Worm (Caenorhabditis elegans): ENCODE data around the gene cdh-9.

Gene cdh-9

ce11 chrX:16629168-16629567 is 34.1 kb downstream of the cdh-9 start:
- TF ChIP-seq dao-5 (tag; optimal IDR thresholded peaks at IDR 0.05) (no peak), him-1 (tag; optimal IDR thresholded peaks at IDR 0.05) (no peak), W03F9.2 (tag; optimal IDR thresholded peaks at IDR 0.05) (no peak)

ce11 chrX:16629773-16630172 is 34.7 kb downstream of the cdh-9 start:
- TF ChIP-seq him-1 (tag; optimal IDR thresholded peaks at IDR 0.05) (no peak), dao-5 (tag; optimal IDR thresholded peaks at IDR 0.05) (no peak), W03F9.2 (tag; optimal IDR thresholded peaks at IDR 0.05) (no peak)

ce11 chrX:16631847-16632246 is 36.8 kb downstream of the cdh-9 start:
- TF ChIP-seq dao-5 (tag; optimal IDR thresholded peaks at IDR 0.05), result no peak
- TF ChIP-seq him-1 (tag; optimal IDR thresholded peaks at IDR 0.05), result no peak
- no peak for TF ChIP-seq W03F9.2 (tag; optimal IDR thresholded peaks at IDR 0.05)

ce11 chrX:16633052-16633451 is 38.0 kb downstream of the cdh-9 start, which contains the start of gene C06G1.1:
TSS of gene C06G1.1 (plus strand) at chrX:16633352.
- no peak for TF ChIP-seq W03F9.2 (tag; optimal IDR thresholded peaks at IDR 0.05)
- TF ChIP-seq dao-5 (tag; optimal IDR thresholded peaks at IDR 0.05), result no peak
- no peak for TF ChIP-seq him-1 (tag; optimal IDR thresholded peaks at IDR 0.05)

- TF ChIP-seq him-1 (tag; optimal IDR thresholded peaks at IDR 0.05) (no peak), dao-5 (tag; optimal IDR thresholded peaks at IDR 0.05) (no peak), W03F9.2 (tag; optimal IDR thresholded peaks at IDR 0.05) (no peak)
Measured at ce11 chrX:16634103-16634502, 39.1 kb downstream of the cdh-9 start.

ce11 chrX:16634708-16635107 is 39.7 kb downstream of the cdh-9 start:
- peak; percentile 87 for TF ChIP-seq him-1 (tag; optimal IDR thresholded peaks at IDR 0.05)
- TF ChIP-seq W03F9.2 (tag; optimal IDR thresholded peaks at IDR 0.05), result peak; percentile 26
- peak; percentile 55 for TF ChIP-seq dao-5 (tag; optimal IDR thresholded peaks at IDR 0.05)

- no peak for TF ChIP-seq him-1 (tag; optimal IDR thresholded peaks at IDR 0.05)
- no peak for TF ChIP-seq W03F9.2 (tag; optimal IDR thresholded peaks at IDR 0.05)
- no peak for TF ChIP-seq dao-5 (tag; optimal IDR thresholded peaks at IDR 0.05)
Measured at ce11 chrX:16641678-16642077, 46.6 kb downstream of the cdh-9 start.

- no peak for TF ChIP-seq W03F9.2 (tag; optimal IDR thresholded peaks at IDR 0.05)
- no peak for TF ChIP-seq him-1 (tag; optimal IDR thresholded peaks at IDR 0.05)
- no peak for TF ChIP-seq dao-5 (tag; optimal IDR thresholded peaks at IDR 0.05)
Measured at ce11 chrX:16643246-16643645, 48.2 kb downstream of the cdh-9 start.

ce11 chrX:16644889-16645288 is 49.9 kb downstream of the cdh-9 start:
- TF ChIP-seq dao-5 (tag; optimal IDR thresholded peaks at IDR 0.05) (no peak), W03F9.2 (tag; optimal IDR thresholded peaks at IDR 0.05) (no peak), him-1 (tag; optimal IDR thresholded peaks at IDR 0.05) (no peak)

- no peak for TF ChIP-seq him-1 (tag; optimal IDR thresholded peaks at IDR 0.05)
- no peak for TF ChIP-seq W03F9.2 (tag; optimal IDR thresholded peaks at IDR 0.05)
- no peak for TF ChIP-seq dao-5 (tag; optimal IDR thresholded peaks at IDR 0.05)
Measured at ce11 chrX:16647222-16647621, 52.2 kb downstream of the cdh-9 start.

- TF ChIP-seq dao-5 (tag; optimal IDR thresholded peaks at IDR 0.05) (no peak), W03F9.2 (tag; optimal IDR thresholded peaks at IDR 0.05) (no peak), him-1 (tag; optimal IDR thresholded peaks at IDR 0.05) (no peak)
Measured at ce11 chrX:16648773-16649172, 53.7 kb downstream of the cdh-9 start.

- TF ChIP-seq W03F9.2 (tag; optimal IDR thresholded peaks at IDR 0.05), result no peak
- no peak for TF ChIP-seq dao-5 (tag; optimal IDR thresholded peaks at IDR 0.05)
- TF ChIP-seq him-1 (tag; optimal IDR thresholded peaks at IDR 0.05), result no peak
Measured at ce11 chrX:16650600-16650999, 55.6 kb downstream of the cdh-9 start.
